Fruit fly (Drosophila melanogaster): Measurements from ENCODE around the gene CG11267.

DNA sequence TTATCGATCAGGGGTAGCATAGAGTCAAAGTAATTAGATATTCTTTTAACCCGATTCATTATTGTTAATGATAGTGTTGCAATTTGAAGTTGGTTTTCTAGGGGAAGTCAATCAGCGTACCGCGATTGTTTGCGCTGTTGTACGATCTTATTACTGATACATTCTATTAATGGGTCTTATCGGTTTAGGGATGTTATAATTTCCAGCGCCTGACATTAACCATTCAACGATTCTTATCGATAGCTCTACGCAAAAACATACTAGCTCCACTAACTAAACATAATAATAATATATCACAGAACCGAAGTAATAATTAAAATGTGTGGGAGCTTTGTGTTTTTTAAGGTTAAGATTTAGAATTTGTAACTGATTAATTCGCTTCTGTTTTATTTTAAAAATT is 4.3 kb upstream of the CG11267 start, which contains the start of gene Cul6:
- TF ChIP-seq toe (GFP tag; optimal IDR thresholded peaks at IDR 0.05) (no peak), Clk (GFP tag; optimal IDR thresholded peaks at IDR 0.05) (no peak), tj (GFP tag; optimal IDR thresholded peaks at IDR 0.05) (no peak), CG7101 (tag; optimal IDR thresholded peaks at IDR 0.05) (peak; percentile 11), kay (GFP tag; ENCODE audit: borderline replicate concordance) (peak; percentile 16), CG1620 (GFP tag; optimal IDR thresholded peaks at IDR 0.05) (no peak)
